Worm (Caenorhabditis elegans) whole organism, mixed stage, embryonic: Measurements from ENCODE around the gene K08D8.2.

ENCODE experiments used
- M03D4.4 ChIP-seq: sonication (generic microtip); optimal IDR thresholded peaks from 2 replicates; lab custom pipeline; 2017; ENCODE audit warnings: mild to moderate bottlenecking, missing genetic modification characterization, missing compliant biosample characterization
- bed-3 ChIP-seq: fragments of 200-800 bp; sonication (Bioruptor generic); optimal IDR thresholded peaks from 3 replicates; lab custom pipeline; 2018; ENCODE audit warnings: mild to moderate bottlenecking, missing genetic modification characterization, moderate library complexity, missing compliant biosample characterization
- blmp-1 ChIP-seq: fragments of 150-350 bp; optimal IDR thresholded peaks from 2 replicates; lab custom pipeline; 2014; ENCODE audit warnings: missing biosample characterization, missing genetic modification characterization
- ceh-39 ChIP-seq: fragments of 150-350 bp; optimal IDR thresholded peaks from 2 replicates; lab custom pipeline; 2014; ENCODE audit warnings: missing biosample characterization, missing genetic modification characterization
- ceh-43 ChIP-seq: fragments of 200-800 bp; sonication (Bioruptor generic); optimal IDR thresholded peaks from 2 replicates; lab custom pipeline; 2018; ENCODE audit warnings: mild to moderate bottlenecking, missing genetic modification characterization, moderate library complexity, missing compliant biosample characterization
- ces-1 ChIP-seq: fragments of 150-350 bp; optimal IDR thresholded peaks from 2 replicates; lab custom pipeline; 2014; ENCODE audit warnings: missing biosample characterization, missing genetic modification reagents, missing genetic modification characterization
- cnd-1 ChIP-seq: fragments of 200-800 bp; sonication (Bioruptor generic); optimal IDR thresholded peaks from 2 replicates; lab custom pipeline; 2018; ENCODE audit warnings: mild to moderate bottlenecking, missing genetic modification characterization, missing compliant biosample characterization
- drap-1 ChIP-seq: fragments of 200-800 bp; sonication (Bioruptor generic); optimal IDR thresholded peaks from 3 replicates; lab custom pipeline; 2018; ENCODE audit warnings: mild to moderate bottlenecking, missing genetic modification characterization, missing compliant biosample characterization
- elt-1 ChIP-seq: sonication (generic microtip); optimal IDR thresholded peaks from 2 replicates; lab custom pipeline; 2017; ENCODE audit warnings: missing genetic modification characterization, mild to moderate bottlenecking, missing compliant biosample characterization, antibody characterized with exemption, moderate library complexity, borderline replicate concordance; ENCODE audit not compliant: insufficient read depth
- elt-3 ChIP-seq: fragments of 150-350 bp; optimal IDR thresholded peaks from 2 replicates; lab custom pipeline; 2014; ENCODE audit warnings: missing biosample characterization, missing genetic modification characterization
- flh-1 ChIP-seq: fragments of 200-800 bp; sonication (Bioruptor generic); optimal IDR thresholded peaks from 2 replicates; lab custom pipeline; 2018; ENCODE audit warnings: mild to moderate bottlenecking, missing genetic modification characterization, moderate library complexity, missing compliant biosample characterization
- ham-2 ChIP-seq: fragments of 200-800 bp; sonication (Bioruptor generic); optimal IDR thresholded peaks from 2 replicates; lab custom pipeline; 2018; ENCODE audit warnings: mild to moderate bottlenecking, missing genetic modification characterization, missing compliant biosample characterization
- hlh-1 ChIP-seq: fragments of 150-350 bp; optimal IDR thresholded peaks from 2 replicates; lab custom pipeline; 2014; ENCODE audit warnings: missing biosample characterization, missing genetic modification reagents, missing genetic modification characterization
- lin-13 ChIP-seq: fragments of 150-350 bp; optimal IDR thresholded peaks from 2 replicates; lab custom pipeline; 2014; ENCODE audit warnings: missing biosample characterization, missing genetic modification characterization
- lin-32 ChIP-seq: fragments of 200-800 bp; sonication (Bioruptor generic); optimal IDR thresholded peaks from 2 replicates; lab custom pipeline; 2018; ENCODE audit warnings: mild to moderate bottlenecking, missing genetic modification characterization, missing compliant biosample characterization
- mab-5 ChIP-seq: fragments of 150-350 bp; optimal IDR thresholded peaks from 2 replicates; lab custom pipeline; 2014; ENCODE audit warnings: missing biosample characterization, missing genetic modification characterization
- mep-1 ChIP-seq: fragments of 150-350 bp; optimal IDR thresholded peaks from 2 replicates; lab custom pipeline; 2017; ENCODE audit warnings: missing biosample characterization, missing genetic modification reagents, missing genetic modification characterization, inconsistent platforms
- mls-2 ChIP-seq: sonication (generic microtip); optimal IDR thresholded peaks from 2 replicates; lab custom pipeline; 2016; ENCODE audit warnings: mild to moderate bottlenecking, missing genetic modification characterization, moderate library complexity, missing compliant biosample characterization
- nhr-12 ChIP-seq: fragments of 150-350 bp; optimal IDR thresholded peaks from 2 replicates; lab custom pipeline; 2014; ENCODE audit warnings: missing biosample characterization, missing genetic modification characterization
- nhr-2 ChIP-seq: fragments of 150-350 bp; optimal IDR thresholded peaks from 2 replicates; lab custom pipeline; 2014; ENCODE audit warnings: missing biosample characterization, missing genetic modification characterization
- nhr-237 ChIP-seq: fragments of 150-350 bp; optimal IDR thresholded peaks from 2 replicates; lab custom pipeline; 2014; ENCODE audit warnings: missing biosample characterization, missing genetic modification characterization
- nhr-28 ChIP-seq: fragments of 150-350 bp; optimal IDR thresholded peaks from 2 replicates; lab custom pipeline; 2014; ENCODE audit warnings: missing biosample characterization, missing genetic modification characterization
- nhr-76 ChIP-seq: sonication (generic microtip); optimal IDR thresholded peaks from 2 replicates; lab custom pipeline; 2017; ENCODE audit warnings: missing biosample characterization, missing genetic modification characterization
- pha-4 ChIP-seq: fragments of 150-350 bp; optimal IDR thresholded peaks from 2 replicates; lab custom pipeline; 2018; ENCODE audit warnings: missing biosample characterization, missing genetic modification reagents, missing genetic modification characterization
- sem-2 ChIP-seq: fragments of 200-800 bp; sonication (Bioruptor generic); optimal IDR thresholded peaks from 2 replicates; lab custom pipeline; 2018; ENCODE audit warnings: mild to moderate bottlenecking, missing genetic modification characterization, missing compliant biosample characterization
- snpc-4 ChIP-seq: fragments of 150-350 bp; optimal IDR thresholded peaks from 2 replicates; lab custom pipeline; 2014; ENCODE audit warnings: missing biosample characterization, missing genetic modification characterization
- sptf-1 ChIP-seq: sonication (generic microtip); optimal IDR thresholded peaks from 2 replicates; lab custom pipeline; 2017; ENCODE audit warnings: mild to moderate bottlenecking, missing genetic modification characterization, moderate library complexity, missing compliant biosample characterization
- tbx-8 ChIP-seq: fragments of 200-800 bp; sonication (Bioruptor generic); optimal IDR thresholded peaks from 2 replicates; lab custom pipeline; 2018; ENCODE audit warnings: mild to moderate bottlenecking, missing genetic modification characterization, moderate library complexity, missing compliant biosample characterization
- unc-120 ChIP-seq: sonication (generic microtip); optimal IDR thresholded peaks from 2 replicates; lab custom pipeline; 2017; ENCODE audit warnings: missing genetic modification characterization, missing compliant biosample characterization; ENCODE audit not compliant: poor library complexity, severe bottlenecking
- unc-39 ChIP-seq: fragments of 150-350 bp; optimal IDR thresholded peaks from 2 replicates; lab custom pipeline; 2014; ENCODE audit warnings: missing biosample characterization, missing genetic modification characterization
- unc-62 ChIP-seq: fragments of 150-350 bp; optimal IDR thresholded peaks from 2 replicates; lab custom pipeline; 2014; ENCODE audit warnings: missing biosample characterization, missing genetic modification reagents, missing genetic modification characterization
- zip-8 ChIP-seq: fragments of 150-350 bp; optimal IDR thresholded peaks from 2 replicates; lab custom pipeline; 2014; ENCODE audit warnings: missing biosample characterization, missing genetic modification characterization
- ztf-11 ChIP-seq: fragments of 150-350 bp; optimal IDR thresholded peaks from 2 replicates; lab custom pipeline; 2014; ENCODE audit warnings: missing biosample characterization, missing genetic modification characterization

Gene K08D8.2

DNA sequence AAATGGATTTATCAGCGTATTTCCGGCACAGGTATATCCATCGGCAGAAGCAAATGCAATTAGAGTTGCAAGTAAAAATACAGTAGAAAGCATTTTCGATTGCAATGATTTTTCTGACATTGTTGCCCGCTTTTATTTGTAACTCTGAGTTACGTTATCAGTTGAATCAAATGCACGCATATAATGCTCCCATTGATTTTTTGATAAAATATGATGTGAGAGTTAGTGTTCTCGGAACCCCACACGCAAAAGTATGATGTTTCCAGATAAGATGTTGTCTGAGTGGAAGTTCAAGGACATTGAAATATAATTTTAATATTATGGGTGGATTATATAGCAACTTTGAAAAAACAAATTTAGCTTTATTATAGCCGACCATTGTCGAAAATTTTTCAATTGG is 9.1 kb downstream of the K08D8.2 start, which contains the start of gene K08D8.5:
TSS of gene K08D8.5 (minus strand) at position 140 of the 400 bp plus-strand sequence.
- no peak for TF ChIP-seq mab-5 (tag; lab: Kevin White, UChicago)
- no peak for TF ChIP-seq nhr-2
- TF ChIP-seq snpc-4 (tag; lab: Kevin White, UChicago), result no peak
- TF ChIP-seq drap-1 (GFP tag; lab: Kevin White, UChicago), result no peak
- no peak for TF ChIP-seq lin-13 (tag; lab: Kevin White, UChicago)
- TF ChIP-seq nhr-76, result no peak
- TF ChIP-seq, all 35 proteins: peak for 0

DNA sequence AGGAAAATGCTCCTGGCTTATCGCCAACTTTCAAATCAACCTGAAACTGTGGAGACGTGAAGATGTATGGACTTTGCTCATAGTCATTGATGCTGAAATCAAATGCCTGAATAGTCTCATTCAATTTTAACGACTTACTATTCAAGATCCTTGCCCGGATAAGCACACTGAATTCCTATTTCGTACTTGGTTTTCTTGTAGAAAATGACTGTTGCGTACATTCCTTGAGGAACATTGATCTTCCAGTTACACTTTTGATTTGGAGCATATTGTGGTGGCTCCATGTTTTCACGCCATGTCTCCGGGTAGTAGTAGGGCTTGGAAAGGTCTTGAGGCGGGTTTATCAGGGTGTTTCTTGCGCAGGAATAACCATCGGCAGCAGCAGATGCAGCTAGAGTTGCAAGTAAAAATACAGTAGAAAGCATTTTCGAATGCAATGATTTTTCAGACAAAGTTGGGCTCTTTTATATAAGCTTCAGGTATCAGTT is 11.7 kb downstream of the K08D8.2 start, which contains the start of gene irg-6:
TSS of gene irg-6 (minus strand) at position 438 of the 488 bp plus-strand sequence.
- no peak for TF ChIP-seq nhr-76
- no peak for TF ChIP-seq blmp-1 (tag; lab: Kevin White, UChicago)
- no peak for TF ChIP-seq cnd-1 (tag; lab: Kevin White, UChicago)
- no peak for TF ChIP-seq sptf-1 (tag; lab: Kevin White, UChicago)
- no peak for TF ChIP-seq drap-1 (GFP tag; lab: Kevin White, UChicago)
- TF ChIP-seq bed-3 (GFP tag; lab: Kevin White, UChicago), result no peak
- no peak for TF ChIP-seq nhr-12 (tag; lab: Kevin White, UChicago)
- no peak for TF ChIP-seq nhr-237 (tag; lab: Kevin White, UChicago)
- TF ChIP-seq mep-1 (tag; lab: Kevin White, UChicago), result no peak
- TF ChIP-seq pha-4 (tag; lab: Kevin White, UChicago), result no peak
- TF ChIP-seq ham-2 (GFP tag; lab: Kevin White, UChicago), result no peak
- TF ChIP-seq elt-1 (tag; lab: Kevin White, UChicago), result no peak
- TF ChIP-seq flh-1, result no peak
- TF ChIP-seq tbx-8 (GFP tag; lab: Kevin White, UChicago), result no peak
- TF ChIP-seq snpc-4 (tag; lab: Kevin White, UChicago), result no peak
- TF ChIP-seq ceh-39 (tag; lab: Kevin White, UChicago), result no peak

DNA sequence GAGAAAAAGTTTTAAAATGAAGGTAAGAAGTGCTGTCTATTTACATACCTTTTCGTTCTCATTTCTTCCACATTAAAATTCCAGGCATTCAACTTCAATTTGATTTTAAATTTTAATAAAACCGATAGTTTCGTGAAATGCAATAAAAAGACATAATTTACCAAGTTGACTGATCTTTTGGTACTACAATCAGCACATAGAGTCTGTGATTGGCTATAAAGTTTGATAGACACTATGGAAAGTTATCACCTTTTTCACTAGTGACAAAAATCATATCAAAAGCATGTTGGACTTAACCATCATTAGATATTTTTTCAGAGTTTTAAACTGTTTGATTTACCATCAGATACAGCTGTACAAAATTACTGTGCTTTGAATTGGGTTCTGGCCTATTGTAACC is 12.6 kb downstream of the K08D8.2 start, which contains the start of gene srz-15:
TSS of gene srz-15 (plus strand) at position 301 of the 400 bp plus-strand sequence.
- no peak for TF ChIP-seq mab-5 (tag; lab: Kevin White, UChicago)
- TF ChIP-seq bed-3 (GFP tag; lab: Kevin White, UChicago), result no peak
- no peak for TF ChIP-seq unc-62 (GFP tag; lab: Kevin White, UChicago)
- TF ChIP-seq mep-1 (tag; lab: Kevin White, UChicago), result no peak
- TF ChIP-seq unc-120 (tag; lab: Kevin White, UChicago), result no peak
- TF ChIP-seq ceh-39 (tag; lab: Kevin White, UChicago), result no peak
- no peak for TF ChIP-seq cnd-1 (tag; lab: Kevin White, UChicago)
- no peak for TF ChIP-seq ceh-43 (GFP tag; lab: Kevin White, UChicago)
- no peak for TF ChIP-seq zip-8 (tag; lab: Kevin White, UChicago)
- no peak for TF ChIP-seq drap-1 (GFP tag; lab: Kevin White, UChicago)
- no peak for TF ChIP-seq nhr-28 (tag; lab: Kevin White, UChicago)
- no peak for TF ChIP-seq elt-3

DNA sequence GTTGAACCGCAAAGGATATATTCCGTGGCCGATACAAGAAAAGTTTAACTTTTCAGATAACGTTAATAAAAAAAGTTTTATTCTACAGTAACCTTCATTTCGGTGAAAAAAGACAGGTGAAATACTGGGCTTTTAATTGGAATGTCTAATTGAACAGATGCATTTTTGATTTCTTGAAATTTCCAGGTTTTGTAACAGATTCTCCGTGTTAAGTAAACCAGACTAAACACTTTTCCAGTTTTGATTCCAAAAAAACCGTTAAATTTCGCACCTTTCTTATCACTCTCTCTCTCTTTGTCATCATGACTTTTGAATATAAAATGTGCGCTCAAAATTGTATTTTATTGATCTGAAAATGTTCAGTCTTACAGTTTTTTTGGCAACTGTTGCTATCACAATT is 15.4 kb downstream of the K08D8.2 start, which contains the start of gene C32H11.3:
TSS of gene C32H11.3 (plus strand) at position 301 of the 400 bp plus-strand sequence.
- no peak for TF ChIP-seq mep-1 (tag; lab: Kevin White, UChicago)
- no peak for TF ChIP-seq nhr-28 (tag; lab: Kevin White, UChicago)
- TF ChIP-seq ces-1 (GFP tag; lab: Kevin White, UChicago), result no peak
- no peak for TF ChIP-seq pha-4 (tag; lab: Kevin White, UChicago)
- no peak for TF ChIP-seq mls-2 (tag; lab: Kevin White, UChicago)
- TF ChIP-seq sem-2 (GFP tag; lab: Kevin White, UChicago), result no peak
- TF ChIP-seq hlh-1 (tag; lab: Kevin White, UChicago), result no peak
- TF ChIP-seq lin-32, result no peak
- no peak for TF ChIP-seq nhr-12 (tag; lab: Kevin White, UChicago)
- no peak for TF ChIP-seq M03D4.4
- no peak for TF ChIP-seq blmp-1 (tag; lab: Kevin White, UChicago)
- TF ChIP-seq flh-1, result no peak
- TF ChIP-seq elt-1 (tag; lab: Kevin White, UChicago), result no peak
- no peak for TF ChIP-seq ztf-11 (tag; lab: Kevin White, UChicago)
- no peak for TF ChIP-seq unc-62 (GFP tag; lab: Kevin White, UChicago)
- no peak for TF ChIP-seq unc-39 (tag; lab: Kevin White, UChicago)
